Worm (Caenorhabditis elegans) whole organism, L1 larva: ENCODE results near the gene F58F9.1.
A peak's percentile ranks its signal among the peaks of the same experiment; 100 is the strongest.

Source experiments
- C04F5.9 ChIP-seq: sonication (generic microtip); optimal IDR thresholded peaks from 2 replicates; lab custom pipeline; 2016; ENCODE audit warnings: missing genetic modification characterization, missing compliant biosample characterization
- C34B4.2 ChIP-seq: sonication (generic microtip); optimal IDR thresholded peaks from 2 replicates; lab custom pipeline; 2017; ENCODE audit warnings: mild to moderate bottlenecking, missing genetic modification characterization, missing compliant biosample characterization
- Y116A8C.19 ChIP-seq: sonication (generic microtip); optimal IDR thresholded peaks from 2 replicates; lab custom pipeline; 2016; ENCODE audit warnings: missing compliant biosample characterization, missing genetic modification characterization, borderline replicate concordance
- ama-1 ChIP-seq: fragments of 150-350 bp; optimal IDR thresholded peaks from 2 replicates; lab custom pipeline; 2014
- ceh-8 ChIP-seq: fragments of 200-800 bp; sonication (Bioruptor generic); optimal IDR thresholded peaks from 2 replicates; lab custom pipeline; 2018; ENCODE audit warnings: mild to moderate bottlenecking, missing genetic modification characterization, moderate library complexity, missing compliant biosample characterization
- ceh-82 ChIP-seq, 3 experiments: fragments of 150-350 bp in 1 of 3; sonication (generic microtip) in 2 of 3; optimal IDR thresholded peaks; 2 replicates each; lab custom pipeline; 2014 to 2017; ENCODE audit warnings: missing biosample characterization in 3 of 3, missing genetic modification characterization in 3 of 3
- ceh-90 ChIP-seq: sonication (generic microtip); optimal IDR thresholded peaks from 2 replicates; lab custom pipeline; 2016; ENCODE audit warnings: missing genetic modification characterization, missing compliant biosample characterization
- dsc-1 ChIP-seq: sonication (generic microtip); optimal IDR thresholded peaks from 2 replicates; lab custom pipeline; 2016; ENCODE audit warnings: mild to moderate bottlenecking, missing genetic modification characterization, missing compliant biosample characterization
- efl-1 ChIP-seq, 4 experiments: fragments of 150-350 bp; optimal IDR thresholded peaks in 3 of 4; peaks in 1 of 4; 1 replicate in 1 of 4; 2 replicates in 3 of 4; lab custom pipeline; 2014; ENCODE audit warnings: missing biosample characterization in 2 of 4, missing genetic modification characterization in 2 of 4, missing genetic modification reagents in 2 of 4
- egl-13 ChIP-seq: sonication (generic microtip); optimal IDR thresholded peaks from 2 replicates; lab custom pipeline; 2016; ENCODE audit warnings: missing genotype, missing genetic modification reagents, missing genetic modification characterization, missing compliant biosample characterization
- elt-2 ChIP-seq: sonication (generic microtip); optimal IDR thresholded peaks from 2 replicates; lab custom pipeline; 2016; ENCODE audit warnings: missing genetic modification characterization, mild to moderate bottlenecking, inconsistent platforms, missing compliant biosample characterization, missing genetic modification reagents
- elt-3 ChIP-seq, 6 experiments: fragments of 150-350 bp in 1 of 6; sonication (generic microtip); optimal IDR thresholded peaks; 2 replicates each; lab custom pipeline; 2017 to 2018; ENCODE audit warnings: missing biosample characterization in 6 of 6, missing genetic modification characterization in 6 of 6, inconsistent platforms in 1 of 6
- fos-1 ChIP-seq: fragments of 150-350 bp; optimal IDR thresholded peaks from 2 replicates; lab custom pipeline; 2014; ENCODE audit warnings: missing biosample characterization, missing genetic modification characterization
- grh-1 ChIP-seq: fragments of 200-800 bp; sonication (Bioruptor generic); IDR thresholded peaks from 2 replicates; pipeline ENCODE4 v1.3.6; 2022; ENCODE audit warnings: missing genetic modification reagents, missing genetic modification characterization, missing compliant biosample characterization
- hlh-4 ChIP-seq: sonication (generic microtip); optimal IDR thresholded peaks from 2 replicates; lab custom pipeline; 2016; ENCODE audit warnings: mild to moderate bottlenecking, missing genetic modification characterization, missing compliant biosample characterization
- irx-1 ChIP-seq: sonication (generic microtip); optimal IDR thresholded peaks from 2 replicates; lab custom pipeline; 2016; ENCODE audit warnings: missing genetic modification characterization, missing compliant biosample characterization
- jun-1 ChIP-seq: fragments of 150-350 bp; optimal IDR thresholded peaks from 2 replicates; lab custom pipeline; 2014; ENCODE audit warnings: missing biosample characterization, missing genetic modification reagents, missing genetic modification characterization
- lin-15B ChIP-seq: fragments of 150-350 bp; sonication (generic microtip); optimal IDR thresholded peaks from 3 replicates; lab custom pipeline; 2014; ENCODE audit warnings: missing biosample characterization, missing genetic modification characterization
- lin-35 ChIP-seq, 2 experiments: fragments of 150-350 bp; optimal IDR thresholded peaks; 2 replicates each; lab custom pipeline; 2014; ENCODE audit warnings: missing biosample characterization in 2 of 2, missing genetic modification characterization in 2 of 2, missing genetic modification reagents in 2 of 2
- lsy-2 ChIP-seq, 2 experiments: fragments of 150-350 bp; optimal IDR thresholded peaks; 2 replicates each; lab custom pipeline; 2014; ENCODE audit warnings: missing biosample characterization in 2 of 2, missing genetic modification characterization in 2 of 2
- nhr-12 ChIP-seq: sonication (generic microtip); optimal IDR thresholded peaks from 2 replicates; lab custom pipeline; 2017; ENCODE audit warnings: missing biosample characterization, missing genetic modification characterization
- nhr-19 ChIP-seq: fragments of 200-800 bp; sonication (Bioruptor generic); conservative IDR thresholded peaks from 2 replicates; pipeline ENCODE4 v1.3.6; 2022; ENCODE audit warnings: missing genetic modification characterization, missing compliant biosample characterization
- nhr-237 ChIP-seq: fragments of 150-350 bp; optimal IDR thresholded peaks from 2 replicates; lab custom pipeline; 2014; ENCODE audit warnings: missing biosample characterization, missing genetic modification characterization
- nhr-71 ChIP-seq: sonication (generic microtip); optimal IDR thresholded peaks from 2 replicates; lab custom pipeline; 2016; ENCODE audit warnings: mild to moderate bottlenecking, missing genetic modification characterization, moderate library complexity, missing compliant biosample characterization
- nhr-77 ChIP-seq: fragments of 150-350 bp; optimal IDR thresholded peaks from 2 replicates; lab custom pipeline; 2014; ENCODE audit warnings: missing biosample characterization, missing genetic modification characterization
- nhr-84 ChIP-seq: sonication (generic microtip); optimal IDR thresholded peaks from 2 replicates; lab custom pipeline; 2017; ENCODE audit warnings: missing biosample characterization, missing genetic modification characterization
- nhr-85 ChIP-seq: sonication (generic microtip); peaks from one replicate; lab custom pipeline; 2016; ENCODE audit warnings: missing genetic modification characterization, inconsistent platforms, missing compliant biosample characterization
- nhr-90 ChIP-seq: sonication (generic microtip); optimal IDR thresholded peaks from 2 replicates; lab custom pipeline; 2016; ENCODE audit warnings: mild to moderate bottlenecking, missing genetic modification characterization, missing compliant biosample characterization; ENCODE audit not compliant: poor library complexity
- pqm-1 ChIP-seq: sonication (generic microtip); optimal IDR thresholded peaks from 3 replicates; lab custom pipeline; 2017; ENCODE audit warnings: missing biosample characterization, missing genetic modification characterization
- sox-4 ChIP-seq: sonication (generic microtip); optimal IDR thresholded peaks from 2 replicates; lab custom pipeline; 2016; ENCODE audit warnings: missing genetic modification characterization, missing compliant biosample characterization
- tlp-1 ChIP-seq: fragments of 150-350 bp; optimal IDR thresholded peaks from 2 replicates; lab custom pipeline; 2014; ENCODE audit warnings: missing biosample characterization, missing genetic modification characterization
- unc-30 ChIP-seq: sonication (generic microtip); optimal IDR thresholded peaks from 2 replicates; lab custom pipeline; 2017; ENCODE audit warnings: missing biosample characterization, missing genetic modification characterization
- unc-62 ChIP-seq: fragments of 150-350 bp; optimal IDR thresholded peaks from 2 replicates; lab custom pipeline; 2014; ENCODE audit warnings: missing biosample characterization, missing genetic modification reagents, missing genetic modification characterization
- vab-15 ChIP-seq: sonication (generic microtip); optimal IDR thresholded peaks from 2 replicates; lab custom pipeline; 2017; ENCODE audit warnings: missing genotype, mild to moderate bottlenecking, missing genetic modification characterization, missing compliant biosample characterization
- zip-4 ChIP-seq: fragments of 200-800 bp; sonication (Bioruptor generic); optimal IDR thresholded peaks from 2 replicates; lab custom pipeline; 2018; ENCODE audit warnings: mild to moderate bottlenecking, missing genetic modification characterization, moderate library complexity, missing compliant biosample characterization
- ztf-11 ChIP-seq, 2 experiments: sonication (generic microtip); optimal IDR thresholded peaks; 2 replicates each; lab custom pipeline; 2016 to 2017; ENCODE audit warnings: missing genetic modification characterization in 2 of 2, missing biosample characterization in 1 of 2, missing compliant biosample characterization in 1 of 2

Gene F58F9.1

DNA sequence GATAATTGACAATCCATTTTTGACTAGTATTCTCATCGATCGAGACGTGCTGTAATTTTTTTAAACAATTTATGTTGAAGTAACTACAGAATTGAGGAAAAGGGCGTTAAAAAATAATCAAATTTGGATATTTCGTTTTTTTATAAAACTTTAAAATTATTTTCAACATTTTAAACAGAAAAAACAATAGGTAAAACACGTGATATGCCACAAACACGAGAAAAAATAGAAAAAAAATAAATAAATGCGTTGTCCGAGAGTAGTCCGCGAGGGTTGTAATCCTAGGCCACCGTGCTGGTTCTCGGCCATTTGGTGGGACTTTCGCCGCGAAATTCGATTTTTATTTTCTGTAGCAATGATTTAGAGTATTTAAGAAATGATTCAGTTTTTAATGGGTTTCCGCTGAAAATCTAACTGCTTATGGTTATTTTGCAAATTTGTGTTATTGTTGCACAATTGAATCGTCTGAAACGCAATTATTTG lies 43.3 kb upstream of the F58F9.1 start, which contains the start of gene C49A9.10 (continued):
- peak; percentile 97 for TF ChIP-seq nhr-90
- TF ChIP-seq nhr-237 = no peak
- peak; percentile 88 for TF ChIP-seq hlh-4 (tag; lab: Kevin White, UChicago)
- TF ChIP-seq nhr-85 (tag; lab: Kevin White, UChicago) = peak; percentile 97
- TF ChIP-seq nhr-71 (tag; lab: Kevin White, UChicago) = peak; percentile 96

DNA sequence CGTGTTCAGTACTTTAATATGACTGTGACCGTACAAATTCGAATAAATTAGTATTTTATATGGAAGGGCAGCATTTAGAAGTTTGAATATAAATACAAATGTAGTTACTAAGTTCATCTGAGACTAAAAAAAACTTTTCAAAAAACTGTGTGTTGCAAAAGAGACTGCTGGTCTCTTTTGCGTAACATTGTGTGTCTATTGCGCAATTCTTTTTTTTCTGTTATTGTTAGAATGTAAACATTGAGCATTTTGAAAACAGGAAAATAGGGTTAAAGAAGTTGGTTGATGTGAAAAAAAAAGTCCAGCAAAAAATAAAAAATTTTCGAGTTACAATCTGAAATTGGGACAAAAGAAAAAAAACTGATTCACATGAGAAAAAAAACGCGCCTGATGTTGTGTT lies 40.3 kb upstream of the F58F9.1 start:
- TF ChIP-seq efl-1 (optimal IDR thresholded peaks at IDR 0.05; lab: Kevin White, UChicago) (no peak), efl-1 (GFP tag; optimal IDR thresholded peaks at IDR 0.05 in 1 of 2; lab: Kevin White, UChicago) (no peak), nhr-12 (no peak), ama-1 (lab: Kevin White, UChicago) (no peak), lsy-2 (tag; optimal IDR thresholded peaks at IDR 0.05; lab: Kevin White, UChicago) (no peak), nhr-85 (tag; lab: Kevin White, UChicago) (no peak), elt-3 (tag; optimal IDR thresholded peaks at IDR 0.05; lab: Kevin White, UChicago) (no peak), vab-15 (tag; lab: Kevin White, UChicago) (no peak), fos-1 (tag; lab: Kevin White, UChicago) (no peak), sox-4 (no peak), tlp-1 (tag; lab: Kevin White, UChicago) (no peak), dsc-1 (tag; lab: Kevin White, UChicago) (no peak), lin-15B (tag; lab: Kevin White, UChicago) (no peak), unc-30 (tag; lab: Kevin White, UChicago) (no peak), nhr-237 (no peak), nhr-90 (no peak), C04F5.9 (tag; lab: Kevin White, UChicago) (no peak)

DNA sequence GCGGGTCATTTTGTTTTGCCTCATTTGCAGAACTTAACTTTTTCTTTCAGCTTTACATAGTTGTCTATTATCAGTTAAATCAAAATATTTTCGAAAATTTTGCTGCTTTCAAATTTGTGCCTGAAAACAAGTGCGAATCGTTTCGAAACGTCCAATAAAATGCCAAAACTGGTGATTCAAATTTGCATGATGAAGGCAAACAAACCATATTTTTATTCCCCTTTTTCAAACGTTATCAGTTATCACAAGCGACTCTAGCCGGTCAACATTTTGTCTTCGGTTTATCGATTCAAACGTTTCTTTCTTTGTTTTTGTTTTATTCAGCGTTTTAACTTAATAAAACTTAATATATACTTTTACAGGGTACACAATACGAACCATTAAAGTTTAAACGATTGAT lies 39.1 kb upstream of the F58F9.1 start, which contains the start of the genes ugt-24 and C49A9.6:
Gene ugt-24 (minus strand): TSS at position 147 of the 400 bp plus-strand sequence.
Gene C49A9.6 (plus strand): TSS at position 363 of the 400 bp plus-strand sequence.
- TF ChIP-seq lin-35 (GFP tag; optimal IDR thresholded peaks at IDR 0.05; lab: Kevin White, UChicago) = peak in 1 of 2 experiments; percentile 21
- peak; percentile 17 for TF ChIP-seq elt-2 (tag; lab: Kevin White, UChicago)
- no peak for TF ChIP-seq unc-62 (GFP tag; lab: Kevin White, UChicago)
- TF ChIP-seq ceh-82 (tag; optimal IDR thresholded peaks at IDR 0.05; lab: Kevin White, UChicago) = no peak
- TF ChIP-seq ceh-8 (GFP tag; lab: Kevin White, UChicago) = no peak

DNA sequence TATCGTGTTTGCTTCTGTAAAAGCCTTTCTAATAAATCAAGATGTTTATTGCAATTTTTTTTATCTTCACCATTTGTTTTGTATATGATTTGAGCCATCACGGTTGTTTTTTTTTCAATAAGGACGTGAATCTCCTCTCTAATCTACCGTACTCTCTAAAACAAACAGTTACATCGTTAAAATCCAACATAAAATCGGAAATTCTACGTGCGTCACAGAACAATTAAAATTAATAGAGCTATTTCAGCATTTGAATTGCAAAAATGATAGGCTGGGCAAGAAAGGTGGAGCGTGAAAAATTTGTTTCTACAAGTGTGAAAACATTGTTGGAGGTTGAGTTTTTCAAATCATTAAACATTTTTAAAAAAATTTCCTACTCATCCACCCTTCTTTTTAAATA lies 36.2 kb upstream of the F58F9.1 start, which contains the start of gene C49A9.5:
Gene C49A9.5 (plus strand): TSS at position 271 of the 400 bp plus-strand sequence.
- TF ChIP-seq nhr-84 (tag; lab: Kevin White, UChicago) = no peak

DNA sequence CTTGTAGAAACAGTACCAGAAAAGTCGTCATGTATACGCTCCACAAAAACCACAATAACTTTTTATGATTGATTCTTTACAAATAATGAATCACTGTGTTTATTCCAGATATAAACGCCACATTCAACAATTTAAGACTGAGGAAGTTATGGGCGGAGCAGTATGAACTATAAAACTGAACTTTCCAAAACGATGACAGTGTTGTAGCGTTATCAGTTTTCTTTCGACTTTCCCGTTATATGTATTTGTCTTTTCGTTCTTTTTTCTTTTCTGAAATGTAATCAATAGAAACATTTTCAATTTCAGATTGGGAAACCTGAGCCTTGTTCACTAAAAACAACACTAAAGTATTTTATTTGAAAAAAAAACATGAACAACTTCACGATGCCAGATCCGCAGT lies 32.6 kb upstream of the F58F9.1 start, which contains the start of gene C49A9.9:
Gene C49A9.9 (plus strand): TSS at position 307 of the 400 bp plus-strand sequence.
- TF ChIP-seq dsc-1 (tag; lab: Kevin White, UChicago) (no peak), egl-13 (tag; lab: Kevin White, UChicago) (no peak), irx-1 (no peak), pqm-1 (tag; lab: Kevin White, UChicago) (no peak), jun-1 (tag; lab: Kevin White, UChicago) (no peak), Y116A8C.19 (tag; lab: Kevin White, UChicago) (no peak), grh-1 (GFP tag; lab: Robert Waterston, UW) (no peak), ceh-90 (no peak), nhr-85 (tag; lab: Kevin White, UChicago) (no peak), C34B4.2 (tag; lab: Kevin White, UChicago) (no peak), nhr-19 (GFP tag; lab: Robert Waterston, UW) (no peak), nhr-77 (no peak), ztf-11 (tag; optimal IDR thresholded peaks at IDR 0.05; lab: Kevin White, UChicago) (no peak), zip-4 (GFP tag; lab: Kevin White, UChicago) (no peak)
